Fruit fly (Drosophila melanogaster): ENCODE results near the gene CG9547.

CG9547 gene

dm6 chr2L:6471978-6472776, 22.2 kb downstream of the CG9547 start (continued):
- no peak for TF ChIP-seq Hand (GFP tag; optimal IDR thresholded peaks at IDR 0.05)
- no peak for TF ChIP-seq ham (GFP tag; IDR thresholded peaks at IDR 0.05)
- TF ChIP-seq CG10209 (GFP tag; optimal IDR thresholded peaks at IDR 0.05) = no peak
- TF ChIP-seq eyg (GFP tag; optimal IDR thresholded peaks at IDR 0.05) = no peak
- TF ChIP-seq lola (GFP tag; optimal IDR thresholded peaks at IDR 0.05) = no peak
- TF ChIP-seq ab (GFP tag; optimal IDR thresholded peaks at IDR 0.05) = no peak
- TF ChIP-seq Ets97D (GFP tag; optimal IDR thresholded peaks at IDR 0.05) = no peak
- no peak for TF ChIP-seq CG2202 (tag; optimal IDR thresholded peaks at IDR 0.05)
- TF ChIP-seq gce (GFP tag; IDR thresholded peaks at IDR 0.05) = 0 out of 3 replicates have a peak, but pooled peaks have one; percentile 8
- TF ChIP-seq repo (GFP tag; optimal IDR thresholded peaks at IDR 0.05) = no peak
- TF ChIP-seq CG6683 (GFP tag; optimal IDR thresholded peaks at IDR 0.05) = no peak
- TF ChIP-seq CG4820 (GFP tag; optimal IDR thresholded peaks at IDR 0.05) = peak; percentile 4
- no peak for TF ChIP-seq CG14860 (GFP tag; IDR thresholded peaks at IDR 0.05; ENCODE audit: partially characterized antibody)
- TF ChIP-seq CG7271 (tag; optimal IDR thresholded peaks at IDR 0.05) = no peak
- no peak for TF ChIP-seq Max (GFP tag; optimal IDR thresholded peaks at IDR 0.05)
- TF ChIP-seq Neu2 (GFP tag; optimal IDR thresholded peaks at IDR 0.05; ENCODE audit: borderline replicate concordance) = no peak
- TF ChIP-seq Mad (GFP tag; optimal IDR thresholded peaks at IDR 0.05) = no peak
- TF ChIP-seq crp (GFP tag; optimal IDR thresholded peaks at IDR 0.05) = no peak
- TF ChIP-seq C15 (GFP tag; IDR thresholded peaks at IDR 0.05) = no peak
- TF ChIP-seq HLH4C (GFP tag; IDR thresholded peaks at IDR 0.05; ENCODE audit: partially characterized antibody) = no peak
- no peak for TF ChIP-seq CG11456 (GFP tag; IDR thresholded peaks at IDR 0.05)
- no peak for TF ChIP-seq HmgD (GFP tag; optimal IDR thresholded peaks at IDR 0.05)
- no peak for TF ChIP-seq CG18619 (GFP tag; optimal IDR thresholded peaks at IDR 0.05)
- TF ChIP-seq sug (tag; optimal IDR thresholded peaks at IDR 0.05) = no peak
- TF ChIP-seq CG12659 (GFP tag; optimal IDR thresholded peaks at IDR 0.05) = peak; percentile 29
- TF ChIP-seq CG3065 (GFP tag; optimal IDR thresholded peaks at IDR 0.05) = no peak
- no peak for TF ChIP-seq CG10462 (GFP tag; optimal IDR thresholded peaks at IDR 0.05)
- TF ChIP-seq sens-2 (GFP tag; IDR thresholded peaks at IDR 0.05) = no peak
- peak; percentile 38; the same call in 1 of the 2 replicates for TF ChIP-seq CG13287 (GFP tag; IDR thresholded peaks at IDR 0.05; ENCODE audit: partially characterized antibody)
- no peak for TF ChIP-seq sr (GFP tag; IDR thresholded peaks at IDR 0.05)
- no peak for TF ChIP-seq CG4404 (GFP tag; IDR thresholded peaks at IDR 0.05)
- peak in 1 of 2 experiments; percentile 2 for TF ChIP-seq Eip74EF (GFP tag; optimal IDR thresholded peaks at IDR 0.05)
- no peak for TF ChIP-seq CG9817 (tag; optimal IDR thresholded peaks at IDR 0.05)
- TF ChIP-seq CG10543 (GFP tag; optimal IDR thresholded peaks at IDR 0.05) = peak; percentile 43
- TF ChIP-seq NC2β (GFP tag; optimal IDR thresholded peaks at IDR 0.05) = no peak
- TF ChIP-seq nom (GFP tag; optimal IDR thresholded peaks at IDR 0.05) = no peak
- TF ChIP-seq lab (GFP tag; optimal IDR thresholded peaks at IDR 0.05) = peak; percentile 14
- no peak for TF ChIP-seq Ssrp (tag; optimal IDR thresholded peaks at IDR 0.05)
- no peak for TF ChIP-seq jigr1 (GFP tag; IDR thresholded peaks at IDR 0.05)
- no peak for TF ChIP-seq org-1 (GFP tag; optimal IDR thresholded peaks at IDR 0.05)
- no peak for TF ChIP-seq CG5953 (GFP tag; IDR thresholded peaks at IDR 0.05)
- TF ChIP-seq Deaf1 (tag; optimal IDR thresholded peaks at IDR 0.05) = no peak
- no peak; the same call in 2 of the 3 replicates for TF ChIP-seq CG7357 (GFP tag; IDR thresholded peaks at IDR 0.05)
- TF ChIP-seq Abd-B (GFP tag; optimal IDR thresholded peaks at IDR 0.05) = no peak
- no peak for TF ChIP-seq Atf-2 (GFP tag; optimal IDR thresholded peaks at IDR 0.05)
- no peak for TF ChIP-seq CG4730 (GFP tag; IDR thresholded peaks at IDR 0.05)
- peak; percentile 20 for TF ChIP-seq nau (GFP tag; optimal IDR thresholded peaks at IDR 0.05)
- no peak for TF ChIP-seq CG33213 (GFP tag; optimal IDR thresholded peaks at IDR 0.05)

Measured in whole organism, embryonic.